Fruit fly (Drosophila melanogaster) whole organism, pupa: ENCODE data around the gene CG9240.
A peak's percentile ranks its signal among the peaks of the same experiment; 100 is the strongest.

Experiments
- CG10348 ChIP-seq: fragments of 200-800 bp; sonication (Bioruptor generic); IDR thresholded peaks from 2 replicates; pipeline ENCODE4 v1.3.6; 2022; ENCODE audit warnings: missing biosample characterization, missing genetic modification characterization
- CG12605 ChIP-seq: fragments of 200-800 bp; sonication (Bioruptor generic); IDR thresholded peaks from 2 replicates; pipeline ENCODE4 v1.3.6; 2022; ENCODE audit warnings: missing biosample characterization, missing genetic modification characterization
- CG13204 ChIP-seq: fragments of 200-800 bp; sonication (Bioruptor generic); optimal IDR thresholded peaks from 2 replicates; lab custom pipeline; 2018; ENCODE audit warnings: missing biosample characterization, mild to moderate bottlenecking, missing genetic modification characterization, moderate library complexity
- CG14655 ChIP-seq: fragments of 200-800 bp; sonication (Bioruptor generic); optimal IDR thresholded peaks from 3 replicates; lab custom pipeline; 2017; ENCODE audit warnings: mild to moderate bottlenecking, missing biosample characterization, missing genetic modification reagents, missing genetic modification characterization
- CG15710 ChIP-seq: fragments of 200-800 bp; sonication (Bioruptor generic); optimal IDR thresholded peaks from 2 replicates; lab custom pipeline; 2018; ENCODE audit warnings: missing biosample characterization, mild to moderate bottlenecking, missing genetic modification characterization, moderate library complexity
- CG17806 ChIP-seq: fragments of 200-800 bp; sonication (Bioruptor generic); optimal IDR thresholded peaks from 2 replicates; lab custom pipeline; 2018; ENCODE audit warnings: missing biosample characterization, mild to moderate bottlenecking, missing genetic modification characterization, moderate library complexity
- CG32121 ChIP-seq: fragments of 200-800 bp; sonication (Bioruptor generic); IDR thresholded peaks from 2 replicates; pipeline ENCODE4 v1.3.6; 2022; ENCODE audit warnings: missing biosample characterization, missing genetic modification characterization
- CG34367 ChIP-seq: fragments of 200-800 bp; sonication (Bioruptor generic); optimal IDR thresholded peaks from 2 replicates; lab custom pipeline; 2018; ENCODE audit warnings: missing biosample characterization, mild to moderate bottlenecking, missing genetic modification characterization
- CG4496 ChIP-seq: fragments of 200-800 bp; sonication (Bioruptor generic); IDR thresholded peaks from 3 replicates; pipeline ENCODE4 v1.3.6; 2022; ENCODE audit warnings: missing biosample characterization, missing genetic modification characterization
- CG8159 ChIP-seq: fragments of 200-800 bp; sonication (Bioruptor generic); optimal IDR thresholded peaks from 3 replicates; lab custom pipeline; 2018; ENCODE audit warnings: missing biosample characterization, mild to moderate bottlenecking, missing genetic modification characterization, moderate library complexity
- CG8301 ChIP-seq: fragments of 200-800 bp; sonication (Bioruptor generic); optimal IDR thresholded peaks from 2 replicates; lab custom pipeline; 2018; ENCODE audit warnings: missing biosample characterization, mild to moderate bottlenecking, missing genetic modification characterization
- CG9948 ChIP-seq: fragments of 200-800 bp; sonication (Bioruptor generic); optimal IDR thresholded peaks from 2 replicates; lab custom pipeline; 2018; ENCODE audit warnings: missing biosample characterization, mild to moderate bottlenecking, missing genetic modification characterization, moderate library complexity
- D1 ChIP-seq: fragments of 200-800 bp; sonication (Bioruptor generic); optimal IDR thresholded peaks from 2 replicates; lab custom pipeline; 2018; ENCODE audit warnings: missing biosample characterization, mild to moderate bottlenecking, missing genetic modification characterization, moderate library complexity
- EcR ChIP-seq: fragments of 200-800 bp; sonication (Bioruptor generic); optimal IDR thresholded peaks from 3 replicates; lab custom pipeline; 2019; ENCODE audit warnings: missing biosample characterization, missing genetic modification characterization, mild to moderate bottlenecking, moderate library complexity, missing genetic modification reagents
- Ets98B ChIP-seq: fragments of 200-800 bp; sonication (Bioruptor generic); IDR thresholded peaks from 2 replicates; pipeline ENCODE4 v1.3.6; 2022; ENCODE audit warnings: missing biosample characterization, missing genetic modification characterization
- Pif1A ChIP-seq: fragments of 200-800 bp; sonication (Bioruptor generic); optimal IDR thresholded peaks from 3 replicates; lab custom pipeline; 2016; ENCODE audit warnings: missing biosample characterization, missing genetic modification characterization
- Pif1B ChIP-seq: fragments of 200-800 bp; sonication (Bioruptor generic); optimal IDR thresholded peaks from 3 replicates; lab custom pipeline; 2016; ENCODE audit warnings: missing biosample characterization, missing genetic modification characterization
- Snoo ChIP-seq: fragments of 200-800 bp; sonication (Bioruptor generic); optimal IDR thresholded peaks from 3 replicates; lab custom pipeline; 2017; ENCODE audit warnings: missing biosample characterization, mild to moderate bottlenecking, missing genetic modification characterization, inconsistent platforms
- fd96Ca ChIP-seq: fragments of 200-800 bp; sonication (Bioruptor generic); IDR thresholded peaks from 3 replicates; pipeline ENCODE4 v1.3.6; 2022; ENCODE audit warnings: missing biosample characterization, missing genetic modification characterization
- gl ChIP-seq: fragments of 200-800 bp; sonication (Bioruptor generic); optimal IDR thresholded peaks from 2 replicates; lab custom pipeline; 2018; ENCODE audit warnings: missing biosample characterization, mild to moderate bottlenecking, missing genetic modification characterization
- rn ChIP-seq: fragments of 200-800 bp; sonication (Bioruptor generic); IDR thresholded peaks from 2 replicates; pipeline ENCODE4 v1.3.6; 2022; ENCODE audit warnings: missing biosample characterization, missing genetic modification characterization

The CG9240 gene

DNA sequence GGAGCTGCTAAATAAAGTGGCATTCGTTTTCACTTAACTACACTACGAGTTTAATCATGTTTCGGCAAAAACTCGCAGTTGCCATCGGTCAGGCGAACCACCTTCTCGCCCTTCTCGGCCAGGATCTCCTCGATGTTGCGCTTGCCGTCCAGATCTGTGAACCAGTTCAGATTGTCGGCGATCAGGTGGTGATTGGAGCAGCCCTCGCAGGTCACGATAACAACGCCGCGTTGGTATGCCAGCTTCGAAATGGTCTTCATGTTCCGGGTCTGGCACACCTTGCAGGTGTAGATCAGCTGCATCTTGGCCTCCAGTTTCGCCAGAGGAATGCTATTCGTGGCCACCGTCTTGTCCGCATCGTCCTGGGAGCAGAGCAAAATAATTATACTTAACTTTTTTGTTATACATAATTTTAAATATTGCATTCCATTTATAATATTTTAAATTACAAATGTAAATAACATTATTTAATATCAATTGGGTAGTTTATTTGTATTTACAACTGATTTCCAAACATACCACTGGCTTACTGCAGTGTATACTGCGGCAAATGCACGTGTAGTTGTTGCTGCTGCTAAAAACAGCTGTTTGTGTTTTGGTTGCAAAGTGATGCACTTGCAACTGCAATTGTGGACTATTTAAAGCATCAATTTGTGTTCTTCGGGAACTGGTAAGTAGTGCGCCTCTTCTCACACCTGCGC lies 32.3 kb upstream of the CG9240 start:
- peak; percentile 21; the same call in 1 of the 2 replicates for TF ChIP-seq CG32121
- TF ChIP-seq rn (GFP tag; lab: Robert Waterston, UW), result peak; percentile 25; the same call in 1 of the 2 replicates
- peak; percentile 48; the same call in 2 of the 3 replicates for TF ChIP-seq CG4496 (GFP tag; lab: Robert Waterston, UW)
- TF ChIP-seq Ets98B (GFP tag; lab: Robert Waterston, UW), result peak; percentile 9; the same call in 1 of the 2 replicates
- TF ChIP-seq CG13204 (GFP tag; lab: Kevin White, UChicago), result no peak
- peak; percentile 52 for TF ChIP-seq CG12605

DNA sequence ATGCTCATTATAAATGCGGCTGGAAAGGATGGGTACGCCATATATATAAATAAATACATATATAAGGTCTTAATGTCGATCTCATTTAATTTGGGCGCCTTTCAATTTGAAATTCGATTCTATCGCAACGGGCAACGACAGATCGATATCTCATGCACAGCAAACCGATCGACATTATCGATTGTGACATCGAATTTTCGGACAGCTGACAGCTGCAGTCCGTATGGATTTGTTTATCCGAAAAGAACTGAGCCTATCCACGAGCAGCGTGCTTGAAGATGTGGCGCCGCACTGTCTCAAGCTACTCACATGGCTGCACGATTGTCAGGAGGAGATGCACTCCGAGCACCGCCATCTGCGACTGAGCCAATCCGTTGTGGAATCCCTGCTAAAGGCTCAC lies 30.9 kb upstream of the CG9240 start, which contains the start of gene CG8191:
TSS of gene CG8191 (plus strand) at position 211 of the 400 bp plus-strand sequence.
- TF ChIP-seq Ets98B (GFP tag; lab: Robert Waterston, UW), result no peak
- no peak for TF ChIP-seq Pif1B
- no peak for TF ChIP-seq fd96Ca (GFP tag; lab: Robert Waterston, UW)

- peak; percentile 1 for TF ChIP-seq CG15710 (tag; lab: Kevin White, UChicago)
- TF ChIP-seq EcR (GFP tag; lab: Kevin White, UChicago), result no peak
These were observed 11.3 kb upstream of the CG9240 start, which contains the start of gene HUWE1 for dm6 chrX:15712409-15712808. HUWE1 (plus strand) TSS chrX:15712628.

dm6 chrX:15710751-15711179 lies 9.7 kb upstream of the CG9240 start:
- TF ChIP-seq CG17806 (tag; lab: Kevin White, UChicago) (no peak), gl (tag; lab: Kevin White, UChicago) (no peak), CG32121 (no peak), D1 (tag; lab: Kevin White, UChicago) (no peak), CG8159 (no peak), CG10348 (GFP tag; lab: Robert Waterston, UW) (no peak), Ets98B (GFP tag; lab: Robert Waterston, UW) (no peak), CG34367 (no peak), CG12605 (no peak)
- TF ChIP-seq, all 21 proteins: peak for 0

DNA sequence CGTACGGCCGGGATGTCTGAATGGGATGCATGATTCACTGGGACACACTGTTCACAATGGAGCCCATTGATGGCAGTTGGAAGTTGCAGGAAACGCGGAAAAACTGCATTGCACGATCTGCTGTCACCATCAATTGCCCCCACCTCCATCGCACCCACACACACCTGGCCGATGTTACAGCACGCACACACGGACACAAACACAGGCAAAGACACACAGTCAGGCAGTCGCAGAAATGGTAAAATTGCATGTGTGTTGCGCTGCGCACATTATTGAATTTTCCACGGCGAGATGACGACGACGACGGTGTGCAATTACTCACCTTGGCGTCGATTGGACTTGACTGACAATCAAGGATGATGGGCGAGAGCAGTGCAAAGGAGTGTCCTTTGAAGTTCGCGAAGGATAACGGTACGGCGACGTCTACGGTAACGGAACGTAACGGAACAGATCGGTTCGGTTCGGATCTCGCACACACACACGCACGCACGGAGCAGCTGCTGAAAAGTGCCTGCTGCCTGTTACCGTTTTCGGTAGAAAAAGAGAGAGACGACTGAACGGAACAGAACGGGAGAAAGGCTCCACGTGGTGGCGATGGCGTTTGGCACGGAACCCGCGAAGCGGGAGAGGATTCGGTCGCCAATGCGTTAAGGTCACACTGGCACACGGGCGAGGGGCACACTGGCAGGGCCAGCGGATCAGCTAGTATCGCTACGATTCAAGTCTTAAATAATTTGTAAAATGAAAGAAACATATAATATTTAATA lies 9.1 kb upstream of the CG9240 start, which contains the start of the genes CG9281 and CG15601:
TSS of gene CG9281 (minus strand) at position 556 of the 767 bp plus-strand sequence.
TSS of gene CG15601 (plus strand) at position 664 of the 767 bp plus-strand sequence.
- TF ChIP-seq D1 (tag; lab: Kevin White, UChicago) (no peak), CG34367 (no peak), CG12605 (no peak), Snoo (tag; lab: Kevin White, UChicago) (peak; percentile 21), CG4496 (GFP tag; lab: Robert Waterston, UW) (peak; percentile 27; the same call in 1 of the 3 replicates)

- TF ChIP-seq CG10348 (GFP tag; lab: Robert Waterston, UW), result no peak
- no peak; the same call in 2 of the 3 replicates for TF ChIP-seq fd96Ca (GFP tag; lab: Robert Waterston, UW)
- no peak for TF ChIP-seq CG14655 (GFP tag; lab: Kevin White, UChicago)
- TF ChIP-seq Snoo (tag; lab: Kevin White, UChicago), result no peak
- TF ChIP-seq CG34367, result no peak
- TF ChIP-seq CG12605, result no peak
- peak; percentile 8 for TF ChIP-seq CG8301
- peak; percentile 0 for TF ChIP-seq CG15710 (tag; lab: Kevin White, UChicago)
- TF ChIP-seq Pif1B, result no peak
- TF ChIP-seq CG9948 (tag; lab: Kevin White, UChicago), result no peak
- no peak for TF ChIP-seq rn (GFP tag; lab: Robert Waterston, UW)
- TF ChIP-seq Pif1A, result no peak
- no peak for TF ChIP-seq D1 (tag; lab: Kevin White, UChicago)
- TF ChIP-seq gl (tag; lab: Kevin White, UChicago), result no peak
- no peak for TF ChIP-seq EcR (GFP tag; lab: Kevin White, UChicago)
- peak; percentile 2 for TF ChIP-seq CG8159
- TF ChIP-seq CG4496 (GFP tag; lab: Robert Waterston, UW), result peak; percentile 31; the same call in 2 of the 3 replicates
- TF ChIP-seq CG17806 (tag; lab: Kevin White, UChicago), result no peak
- TF ChIP-seq CG13204 (GFP tag; lab: Kevin White, UChicago), result no peak
- no peak for TF ChIP-seq CG32121
These were observed 8.5 kb upstream of the CG9240 start for dm6 chrX:15709624-15709983.

dm6 chrX:15703720-15704206 lies 2.7 kb upstream of the CG9240 start, which contains the start of the genes Pis and Hap40:
Pis (minus strand) TSS chrX:15703770.
Hap40 (plus strand) TSS chrX:15704125.
- TF ChIP-seq Pif1A, result no peak
- peak; percentile 29; the same call in 1 of the 2 replicates for TF ChIP-seq CG10348 (GFP tag; lab: Robert Waterston, UW)
- peak; percentile 72 for TF ChIP-seq CG15710 (tag; lab: Kevin White, UChicago)
- TF ChIP-seq Pif1B, result no peak
- TF ChIP-seq D1 (tag; lab: Kevin White, UChicago), result no peak
- no peak for TF ChIP-seq CG13204 (GFP tag; lab: Kevin White, UChicago)
- TF ChIP-seq CG14655 (GFP tag; lab: Kevin White, UChicago), result no peak
- peak; percentile 68 for TF ChIP-seq CG9948 (tag; lab: Kevin White, UChicago)
- TF ChIP-seq CG8301, result peak; percentile 50
- TF ChIP-seq Ets98B (GFP tag; lab: Robert Waterston, UW), result peak; percentile 34; the same call in 1 of the 2 replicates
- peak; percentile 61 for TF ChIP-seq CG34367
- TF ChIP-seq CG12605, result no peak
- peak; percentile 59 for TF ChIP-seq Snoo (tag; lab: Kevin White, UChicago)
- TF ChIP-seq CG17806 (tag; lab: Kevin White, UChicago), result peak; percentile 56
- peak; percentile 69 for TF ChIP-seq CG8159
- peak; percentile 38 for TF ChIP-seq EcR (GFP tag; lab: Kevin White, UChicago)
- TF ChIP-seq rn (GFP tag; lab: Robert Waterston, UW), result no peak
- peak; percentile 68; the same call in 2 of the 3 replicates for TF ChIP-seq CG4496 (GFP tag; lab: Robert Waterston, UW)
- peak; percentile 57 for TF ChIP-seq CG32121
- no peak for TF ChIP-seq gl (tag; lab: Kevin White, UChicago)
- peak; percentile 66; the same call in 2 of the 3 replicates for TF ChIP-seq fd96Ca (GFP tag; lab: Robert Waterston, UW)
